Worm (Caenorhabditis elegans) whole organism, mixed stage, embryonic: ENCODE data around the gene F40G12.7.

Experiments
- ceh-39 ChIP-seq: fragments of 150-350 bp; optimal IDR thresholded peaks from 2 replicates; lab custom pipeline; 2014; ENCODE audit warnings: missing biosample characterization, missing genetic modification characterization
- sptf-1 ChIP-seq: sonication (generic microtip); optimal IDR thresholded peaks from 2 replicates; lab custom pipeline; 2017; ENCODE audit warnings: mild to moderate bottlenecking, missing genetic modification characterization, moderate library complexity, missing compliant biosample characterization
- zip-8 ChIP-seq: fragments of 150-350 bp; optimal IDR thresholded peaks from 2 replicates; lab custom pipeline; 2014; ENCODE audit warnings: missing biosample characterization, missing genetic modification characterization

DNA sequence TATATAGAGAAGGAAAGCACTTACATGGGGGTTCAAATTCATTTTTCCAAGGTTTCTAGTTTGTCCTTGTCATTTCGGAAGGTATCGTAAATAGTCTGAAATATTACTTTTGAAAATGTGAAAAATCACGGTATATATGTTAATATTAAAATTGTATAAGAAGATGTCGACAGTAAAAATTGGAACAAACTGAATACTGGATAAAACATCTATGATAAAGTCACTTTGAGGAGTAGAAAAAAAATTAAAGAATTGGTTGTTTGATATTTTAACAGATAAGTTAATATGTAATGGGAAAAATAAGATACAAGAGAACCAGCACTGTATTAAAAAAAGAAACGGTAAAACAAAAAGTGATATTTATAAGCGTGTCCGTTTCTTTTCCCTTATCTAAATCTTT is 48.0 kb upstream of the F40G12.7 start, which contains the start of gene nep-21:
- no peak for TF ChIP-seq zip-8 (tag; lab: Kevin White, UChicago)
- no peak for TF ChIP-seq sptf-1 (tag; lab: Kevin White, UChicago)
- no peak for TF ChIP-seq ceh-39 (tag; lab: Kevin White, UChicago)
